Fruit fly (Drosophila melanogaster) whole organism, embryonic: ENCODE measurements around the gene CG14309.
A peak's percentile ranks its signal among the peaks of the same experiment; 100 is the strongest.

Experiments
- Abd-B ChIP-seq: fragments of 200-800 bp; sonication (Bioruptor generic); optimal IDR thresholded peaks from 2 replicates; lab custom pipeline; 2018; ENCODE audit warnings: missing biosample characterization, mild to moderate bottlenecking, missing genetic modification characterization, moderate library complexity
- CG10209 ChIP-seq: fragments of 200-800 bp; sonication (Bioruptor generic); optimal IDR thresholded peaks from 3 replicates; lab custom pipeline; 2017; ENCODE audit warnings: missing biosample characterization, mild to moderate bottlenecking, missing genetic modification characterization, missing genetic modification reagents
- CG1024 ChIP-seq: fragments of 200-800 bp; sonication (Bioruptor generic); IDR thresholded peaks from 2 replicates; pipeline ENCODE4 v1.3.6; 2022; ENCODE audit warnings: missing biosample characterization, missing genetic modification characterization
- CG11456 ChIP-seq: fragments of 200-800 bp; sonication (Bioruptor generic); IDR thresholded peaks from 3 replicates; pipeline ENCODE4 v1.3.6; 2022; ENCODE audit warnings: missing biosample characterization, missing genetic modification characterization
- CG12219 ChIP-seq: fragments of 200-800 bp; sonication (Bioruptor generic); optimal IDR thresholded peaks from 3 replicates; lab custom pipeline; 2018; ENCODE audit warnings: missing biosample characterization, mild to moderate bottlenecking, missing genetic modification characterization
- CG13424 ChIP-seq: fragments of 200-800 bp; sonication (Bioruptor generic); optimal IDR thresholded peaks from 2 replicates; lab custom pipeline; 2019; ENCODE audit warnings: missing biosample characterization, mild to moderate bottlenecking, missing genetic modification characterization, moderate library complexity
- CG15514 ChIP-seq: fragments of 200-800 bp; sonication (Bioruptor generic); optimal IDR thresholded peaks from 3 replicates; lab custom pipeline; 2017; ENCODE audit warnings: missing biosample characterization, missing genetic modification characterization, mild to moderate bottlenecking, moderate library complexity, missing genetic modification reagents
- CG17385 ChIP-seq: fragments of 200-800 bp; sonication (Bioruptor generic); optimal IDR thresholded peaks from 3 replicates; lab custom pipeline; 2018; ENCODE audit warnings: missing biosample characterization, mild to moderate bottlenecking, missing genetic modification characterization
- CG2875 ChIP-seq: fragments of 200-800 bp; sonication (Bioruptor generic); optimal IDR thresholded peaks from 2 replicates; lab custom pipeline; 2017; ENCODE audit warnings: missing biosample characterization, mild to moderate bottlenecking, missing genetic modification characterization, missing genetic modification reagents
- CG31224 ChIP-seq: fragments of 200-800 bp; sonication (Bioruptor generic); IDR thresholded peaks from 2 replicates; pipeline ENCODE4 v1.3.6; 2022; ENCODE audit warnings: missing biosample characterization, missing genetic modification characterization
- CG3281 ChIP-seq: fragments of 200-800 bp; sonication (Bioruptor generic); optimal IDR thresholded peaks from 3 replicates; lab custom pipeline; 2017; ENCODE audit warnings: missing biosample characterization, mild to moderate bottlenecking, missing genetic modification characterization
- CG3847 ChIP-seq: fragments of 200-800 bp; sonication (Bioruptor generic); IDR thresholded peaks from 2 replicates; pipeline ENCODE4 v1.3.6; 2022; ENCODE audit warnings: missing biosample characterization, missing genetic modification characterization
- CG4617 ChIP-seq: fragments of 200-800 bp; sonication (Bioruptor generic); optimal IDR thresholded peaks from 3 replicates; lab custom pipeline; 2016; ENCODE audit warnings: missing biosample characterization, missing genetic modification characterization, borderline replicate concordance
- E2f1 ChIP-seq: fragments of 200-800 bp; sonication (Bioruptor generic); IDR thresholded peaks from 2 replicates; pipeline ENCODE4 v1.3.6; 2022; ENCODE audit warnings: missing biosample characterization, missing genetic modification characterization
- GATAe ChIP-seq: fragments of 200-800 bp; sonication (Bioruptor generic); conservative IDR thresholded peaks from 2 replicates; pipeline ENCODE4 v1.3.6; 2022; ENCODE audit warnings: missing biosample characterization, missing genetic modification characterization
- Hey ChIP-seq: fragments of 200-800 bp; sonication (Bioruptor generic); optimal IDR thresholded peaks from 3 replicates; lab custom pipeline; 2018; ENCODE audit warnings: missing biosample characterization, mild to moderate bottlenecking, missing genetic modification characterization
- Hmr ChIP-seq: fragments of 200-800 bp; sonication (Bioruptor generic); optimal IDR thresholded peaks from 3 replicates; lab custom pipeline; 2017; ENCODE audit warnings: mild to moderate bottlenecking, missing biosample characterization, missing genetic modification reagents, missing genetic modification characterization
- Lhr ChIP-seq: fragments of 200-800 bp; sonication (Bioruptor generic); optimal IDR thresholded peaks from 3 replicates; lab custom pipeline; 2017; ENCODE audit warnings: mild to moderate bottlenecking, missing biosample characterization, missing genetic modification reagents, missing genetic modification characterization
- Myb ChIP-seq: fragments of 200-800 bp; sonication (Bioruptor generic); optimal IDR thresholded peaks from 2 replicates; lab custom pipeline; 2016; ENCODE audit warnings: missing biosample characterization, missing genetic modification characterization
- NC2α ChIP-seq: fragments of 200-800 bp; sonication (Bioruptor generic); optimal IDR thresholded peaks from 2 replicates; lab custom pipeline; 2016; ENCODE audit warnings: missing biosample characterization, missing genetic modification characterization
- Stat92E ChIP-seq, 3 experiments: fragments of >200 bp in 2 of 3; fragments of 200-800 bp in 1 of 3; sonication (Bioruptor generic) in 1 of 3; optimal IDR thresholded peaks; 2 replicates each; lab custom pipeline; 2017 to 2019; ENCODE audit warnings: missing biosample characterization in 3 of 3, missing genetic modification characterization in 3 of 3, mild to moderate bottlenecking in 1 of 3, moderate library complexity in 1 of 3
- TFAM ChIP-seq: fragments of 200-800 bp; sonication (Bioruptor generic); optimal IDR thresholded peaks from 2 replicates; lab custom pipeline; 2017; ENCODE audit warnings: missing biosample characterization, missing genetic modification characterization, inconsistent platforms
- ac ChIP-seq: fragments of 200-800 bp; sonication (Bioruptor generic); optimal IDR thresholded peaks from 3 replicates; lab custom pipeline; 2017; ENCODE audit warnings: missing biosample characterization, mild to moderate bottlenecking, missing genetic modification characterization
- caup ChIP-seq: fragments of 200-800 bp; sonication (Bioruptor generic); optimal IDR thresholded peaks from 3 replicates; lab custom pipeline; 2017; ENCODE audit warnings: missing biosample characterization, mild to moderate bottlenecking, missing genetic modification characterization, moderate library complexity; ENCODE audit not compliant: severe bottlenecking
- chif ChIP-seq, 2 experiments: fragments of 200-800 bp; sonication (Bioruptor generic); optimal IDR thresholded peaks; 3 replicates each; lab custom pipeline; 2016; ENCODE audit warnings: missing biosample characterization in 2 of 2, missing genetic modification characterization in 2 of 2
- chinmo ChIP-seq: fragments of 200-800 bp; sonication (Bioruptor generic); IDR thresholded peaks from 4 replicates; pipeline ENCODE4 v1.3.6; 2022; ENCODE audit warnings: missing biosample characterization, missing genetic modification characterization; ENCODE audit not compliant: partially characterized antibody
- ci ChIP-seq: fragments of 200-800 bp; sonication (Bioruptor generic); IDR thresholded peaks from 3 replicates; pipeline ENCODE4 v1.3.6; 2022; ENCODE audit warnings: missing biosample characterization, missing genetic modification characterization
- cwo ChIP-seq: fragments of 200-800 bp; sonication (Bioruptor generic); optimal IDR thresholded peaks from 3 replicates; lab custom pipeline; 2017; ENCODE audit warnings: missing biosample characterization, missing genetic modification characterization, mild to moderate bottlenecking, moderate library complexity, missing genetic modification reagents
- exex ChIP-seq: fragments of 200-800 bp; sonication (Bioruptor generic); optimal IDR thresholded peaks from 4 replicates; lab custom pipeline; 2018; ENCODE audit warnings: missing biosample characterization, mild to moderate bottlenecking, missing genetic modification characterization, moderate library complexity
- gro ChIP-seq: fragments of 200-800 bp; sonication (Bioruptor generic); optimal IDR thresholded peaks from 2 replicates; lab custom pipeline; 2016; ENCODE audit warnings: missing biosample characterization, missing genetic modification characterization
- kah ChIP-seq: fragments of 200-800 bp; sonication (Bioruptor generic); optimal IDR thresholded peaks from 2 replicates; lab custom pipeline; 2018; ENCODE audit warnings: missing biosample characterization, mild to moderate bottlenecking, missing genetic modification characterization
- lab ChIP-seq: fragments of 200-800 bp; sonication (Bioruptor generic); optimal IDR thresholded peaks from 3 replicates; lab custom pipeline; 2017; ENCODE audit warnings: missing biosample characterization, missing genetic modification characterization, mild to moderate bottlenecking, moderate library complexity, missing genetic modification reagents
- seq ChIP-seq: fragments of 200-800 bp; sonication (Bioruptor generic); IDR thresholded peaks from 2 replicates; pipeline ENCODE4 v1.3.6; 2022; ENCODE audit warnings: missing biosample characterization, missing genetic modification characterization
- slbo ChIP-seq: fragments of 200-800 bp; sonication (Bioruptor generic); IDR thresholded peaks from 2 replicates; pipeline ENCODE4 v1.3.6; 2022; ENCODE audit warnings: missing biosample characterization, missing genetic modification characterization
- sr ChIP-seq: fragments of 200-800 bp; sonication (Bioruptor generic); IDR thresholded peaks from 3 replicates; pipeline ENCODE4 v1.3.6; 2022; ENCODE audit warnings: missing biosample characterization, missing genetic modification characterization
- tap ChIP-seq: fragments of 200-800 bp; optimal IDR thresholded peaks from 3 replicates; lab custom pipeline; 2019; ENCODE audit warnings: missing biosample characterization, mild to moderate bottlenecking, missing genetic modification characterization, moderate library complexity
- tgo ChIP-seq: fragments of 200-800 bp; sonication (Bioruptor generic); IDR thresholded peaks from 3 replicates; pipeline ENCODE4 v1.3.6; 2022; ENCODE audit warnings: missing biosample characterization, missing genetic modification characterization
- tll ChIP-seq, 2 experiments: fragments of 200-800 bp in 1 of 2; fragments of >200 bp in 1 of 2; sonication (Bioruptor generic) in 1 of 2; optimal IDR thresholded peaks; 2 replicates each; lab custom pipeline; 2017 to 2019; ENCODE audit warnings: missing biosample characterization in 2 of 2, missing genetic modification characterization in 2 of 2, mild to moderate bottlenecking in 1 of 2, moderate library complexity in 1 of 2
- toy ChIP-seq: fragments of 200-800 bp; sonication (Bioruptor generic); IDR thresholded peaks from 2 replicates; pipeline ENCODE4 v1.3.6; 2022; ENCODE audit warnings: missing biosample characterization, missing genetic modification characterization
- yki ChIP-seq: fragments of >200 bp; optimal IDR thresholded peaks from 3 replicates; lab custom pipeline; 2018
- zen2 ChIP-seq: fragments of 200-800 bp; sonication (Bioruptor generic); IDR thresholded peaks from 3 replicates; pipeline ENCODE4 v1.3.6; 2022; ENCODE audit warnings: missing biosample characterization, missing genetic modification characterization; ENCODE audit not compliant: partially characterized antibody

The CG14309 gene

DNA sequence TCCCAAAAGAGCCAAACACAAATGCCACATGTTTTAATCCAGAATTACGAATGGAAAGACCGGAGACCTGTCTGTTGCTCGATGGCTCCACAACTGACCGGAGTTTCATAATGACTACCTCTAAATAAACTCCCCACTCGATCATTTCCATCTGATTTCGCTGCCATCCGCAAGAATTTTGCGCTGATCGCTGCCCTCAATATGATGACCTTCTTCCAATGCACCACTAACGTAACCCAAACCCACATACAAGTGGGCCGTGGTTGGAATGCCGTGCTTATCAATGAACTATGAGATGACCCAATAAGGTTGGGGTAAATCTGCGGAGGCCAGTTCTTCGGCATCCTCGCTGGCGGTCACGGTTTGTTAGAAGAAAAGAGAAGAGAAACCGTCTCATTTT is at the start of gene CG14309:
Gene CG14309 (minus strand): TSS at position 101 of the 400 bp plus-strand sequence.
- no peak for TF ChIP-seq ac (GFP tag; lab: Kevin White, UChicago)
- TF ChIP-seq Stat92E (GFP tag; optimal IDR thresholded peaks at IDR 0.05; lab: Kevin White, UChicago), result no peak
- no peak for TF ChIP-seq CG12219 (GFP tag; lab: Kevin White, UChicago)
- TF ChIP-seq CG3847 (GFP tag; lab: Robert Waterston, UW), result no peak
- TF ChIP-seq seq (GFP tag; lab: Robert Waterston, UW), result no peak
- no peak for TF ChIP-seq zen2 (GFP tag; lab: Robert Waterston, UW)
- no peak for TF ChIP-seq chinmo (GFP tag; lab: Robert Waterston, UW)
- TF ChIP-seq Abd-B, result no peak
- TF ChIP-seq, all 482 proteins: peak for 0

dm6 chr3R:18432905-18433304 is 48.0 kb upstream of the CG14309 start:
- no peak for TF ChIP-seq chif (GFP tag; optimal IDR thresholded peaks at IDR 0.05; lab: Kevin White, UChicago)
- no peak for TF ChIP-seq CG4617 (GFP tag; lab: Kevin White, UChicago)
- TF ChIP-seq cwo (GFP tag; lab: Kevin White, UChicago), result peak; percentile 97
- peak; percentile 13 for TF ChIP-seq Hmr (GFP tag; lab: Kevin White, UChicago)
- no peak for TF ChIP-seq CG31224
- peak; percentile 18 for TF ChIP-seq exex (tag; lab: Kevin White, UChicago)
- TF ChIP-seq caup (GFP tag; lab: Kevin White, UChicago), result peak; percentile 28
- TF ChIP-seq gro (GFP tag; lab: Kevin White, UChicago), result peak; percentile 27
- TF ChIP-seq CG15514 (GFP tag; lab: Kevin White, UChicago), result peak; percentile 8
- TF ChIP-seq lab (GFP tag; lab: Kevin White, UChicago), result peak; percentile 49
- TF ChIP-seq Hey (tag; lab: Kevin White, UChicago), result peak; percentile 81
- TF ChIP-seq GATAe (GFP tag; lab: Robert Waterston, UW), result 0 out of 2 replicates have a peak, but pooled peaks have one; percentile 15
- TF ChIP-seq CG11456 (GFP tag; lab: Robert Waterston, UW), result 0 out of 3 replicates have a peak, but pooled peaks have one; percentile 24

DNA sequence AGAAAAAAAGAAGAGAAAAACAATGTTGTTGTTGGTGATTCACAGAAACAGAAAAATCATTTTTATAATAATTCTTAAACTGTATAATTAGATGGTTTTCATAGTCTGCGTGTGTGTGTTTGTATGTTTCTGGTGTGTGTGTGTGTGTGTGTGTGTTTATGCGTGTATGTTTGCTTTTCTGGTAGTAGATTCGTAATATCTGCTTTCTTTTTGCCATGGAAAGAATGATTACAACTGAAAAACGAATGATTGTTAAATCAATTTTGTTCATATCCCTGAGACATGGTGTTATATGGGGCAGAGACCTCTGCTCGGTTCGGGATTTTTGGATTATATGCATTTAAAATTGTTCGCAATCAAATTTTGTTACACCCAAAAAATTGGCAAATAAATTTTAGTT is 38.5 kb upstream of the CG14309 start:
- TF ChIP-seq NC2α (GFP tag; lab: Kevin White, UChicago) (no peak), tll (GFP tag; optimal IDR thresholded peaks at IDR 0.05; lab: Kevin White, UChicago) (no peak), TFAM (no peak), Lhr (GFP tag; lab: Kevin White, UChicago) (no peak), CG1024 (no peak), tap (no peak), E2f1 (GFP tag; lab: Robert Waterston, UW) (no peak), CG17385 (GFP tag; lab: Kevin White, UChicago) (no peak), CG2875 (GFP tag; lab: Kevin White, UChicago) (no peak), ci (GFP tag; lab: Robert Waterston, UW) (no peak), yki (no peak), toy (GFP tag; lab: Robert Waterston, UW) (no peak), slbo (GFP tag; lab: Robert Waterston, UW) (no peak), Myb (GFP tag; lab: Kevin White, UChicago) (no peak), CG10209 (GFP tag; lab: Kevin White, UChicago) (no peak), sr (GFP tag; lab: Robert Waterston, UW) (no peak), tgo (GFP tag; lab: Robert Waterston, UW) (no peak), CG3281 (GFP tag; lab: Kevin White, UChicago) (no peak), kah (GFP tag; lab: Kevin White, UChicago) (no peak), CG13424 (no peak)
